Fruit fly (Drosophila melanogaster) whole organism, adult: ENCODE results near the gene Mlp84B.

ENCODE experiments used
- CG11617 ChIP-seq: fragments of 200-800 bp; sonication (Bioruptor generic); optimal IDR thresholded peaks from 2 replicates; lab custom pipeline; 2017; ENCODE audit warnings: mild to moderate bottlenecking, missing biosample characterization, missing genetic modification reagents, missing genetic modification characterization
- CG33017 ChIP-seq: fragments of 200-800 bp; sonication (Bioruptor generic); optimal IDR thresholded peaks from 2 replicates; lab custom pipeline; 2018; ENCODE audit warnings: missing biosample characterization, mild to moderate bottlenecking, missing genetic modification characterization, moderate library complexity
- CG7101 ChIP-seq: fragments of 200-800 bp; sonication (Bioruptor generic); optimal IDR thresholded peaks from 2 replicates; lab custom pipeline; 2018; ENCODE audit warnings: missing biosample characterization, mild to moderate bottlenecking, missing genetic modification characterization, moderate library complexity
- Clk ChIP-seq: fragments of 200-800 bp; sonication (Bioruptor generic); optimal IDR thresholded peaks from 2 replicates; lab custom pipeline; 2017; ENCODE audit warnings: missing biosample characterization, missing genetic modification characterization
- Crg-1 ChIP-seq: fragments of 200-800 bp; sonication (Bioruptor generic); optimal IDR thresholded peaks from 2 replicates; lab custom pipeline; 2016; ENCODE audit warnings: missing biosample characterization, missing genetic modification characterization
- kay ChIP-seq: fragments of 200-800 bp; sonication (Bioruptor generic); peaks from one replicate; lab custom pipeline; 2016; ENCODE audit warnings: missing biosample characterization, missing genetic modification characterization, borderline replicate concordance
- ovo ChIP-seq: fragments of 200-800 bp; sonication (Bioruptor generic); optimal IDR thresholded peaks from 2 replicates; lab custom pipeline; 2016; ENCODE audit warnings: missing biosample characterization, missing genetic modification characterization
- pad ChIP-seq: fragments of 200-800 bp; sonication (Bioruptor generic); optimal IDR thresholded peaks from 3 replicates; lab custom pipeline; 2017; ENCODE audit warnings: missing biosample characterization, missing genetic modification characterization, mild to moderate bottlenecking, moderate library complexity, missing genetic modification reagents
- tj ChIP-seq: fragments of 200-800 bp; sonication (Bioruptor generic); optimal IDR thresholded peaks from 3 replicates; lab custom pipeline; 2017; ENCODE audit warnings: missing biosample characterization, mild to moderate bottlenecking, missing genetic modification characterization, moderate library complexity
- toe ChIP-seq: fragments of 200-800 bp; sonication (Bioruptor generic); optimal IDR thresholded peaks from 2 replicates; lab custom pipeline; 2016; ENCODE audit warnings: missing biosample characterization, missing genetic modification characterization

DNA sequence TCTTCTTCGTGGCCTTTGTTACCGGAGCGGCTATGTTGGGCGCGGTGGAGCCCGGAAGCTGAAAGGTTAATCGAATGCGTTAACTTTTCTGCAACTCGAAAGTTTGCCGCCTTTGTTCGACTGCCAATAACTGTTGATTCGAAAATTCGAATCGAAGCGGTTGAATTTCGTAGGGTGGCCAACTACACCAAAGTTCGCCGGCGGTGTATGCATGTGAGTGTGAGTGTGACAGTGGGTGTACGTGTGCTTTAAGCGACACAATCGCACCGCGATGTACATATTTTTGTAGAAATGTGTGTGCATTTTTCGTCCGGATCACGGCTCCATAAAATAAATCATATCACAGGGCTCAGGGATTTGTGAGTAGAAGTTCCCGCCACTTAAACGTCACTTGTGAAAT lies 32.1 kb downstream of the Mlp84B start:
- TF ChIP-seq CG7101 (tag; lab: Kevin White, UChicago) (no peak), CG11617 (no peak), tj (GFP tag; lab: Kevin White, UChicago) (no peak), kay (GFP tag; lab: Kevin White, UChicago) (no peak), CG33017 (tag; lab: Kevin White, UChicago) (no peak), toe (GFP tag; lab: Kevin White, UChicago) (no peak), ovo (GFP tag; lab: Kevin White, UChicago) (no peak), Clk (GFP tag; lab: Kevin White, UChicago) (no peak), pad (GFP tag; lab: Kevin White, UChicago) (no peak), Crg-1 (GFP tag; lab: Kevin White, UChicago) (no peak)
